Worm (Caenorhabditis elegans) whole organism, young adult: ENCODE data around the gene vps-39.

ENCODE experiments used
- B0019.2 ChIP-seq: fragments of 200-800 bp; sonication (Bioruptor generic); conservative IDR thresholded peaks from 2 replicates; pipeline ENCODE4 v1.3.6; 2022; ENCODE audit warnings: missing genetic modification reagents, missing genetic modification characterization, missing compliant biosample characterization
- C17E4.6 ChIP-seq: fragments of 200-800 bp; sonication (Bioruptor generic); IDR thresholded peaks from 2 replicates; pipeline ENCODE4 v1.3.6; 2022; ENCODE audit warnings: missing genetic modification reagents, missing genetic modification characterization, missing compliant biosample characterization
- F52B5.7 ChIP-seq: sonication (generic microtip); optimal IDR thresholded peaks from 2 replicates; lab custom pipeline; 2016; ENCODE audit warnings: mild to moderate bottlenecking, missing genetic modification characterization, missing compliant biosample characterization
- F55B11.4 ChIP-seq: sonication (generic microtip); optimal IDR thresholded peaks from 2 replicates; lab custom pipeline; 2016; ENCODE audit warnings: missing compliant biosample characterization, missing genetic modification characterization, borderline replicate concordance; ENCODE audit not compliant: insufficient read depth
- F57A8.1 ChIP-seq: fragments of 200-800 bp; sonication (Bioruptor generic); optimal IDR thresholded peaks from 2 replicates; lab custom pipeline; 2018; ENCODE audit warnings: mild to moderate bottlenecking, missing genetic modification characterization, moderate library complexity, missing compliant biosample characterization
- Y53F4B.3 ChIP-seq: fragments of 200-800 bp; sonication (Bioruptor generic); IDR thresholded peaks from 2 replicates; pipeline ENCODE4 v1.3.6; 2022; ENCODE audit warnings: missing genetic modification reagents, missing genetic modification characterization, missing compliant biosample characterization
- Y56A3A.18 ChIP-seq: fragments of 200-800 bp; sonication (Bioruptor generic); IDR thresholded peaks from 2 replicates; pipeline ENCODE4 v1.3.6; 2022; ENCODE audit warnings: missing genetic modification reagents, missing genetic modification characterization, missing compliant biosample characterization
- ZK185.1 ChIP-seq: sonication (generic microtip); optimal IDR thresholded peaks from 2 replicates; lab custom pipeline; 2016; ENCODE audit warnings: mild to moderate bottlenecking, missing genetic modification characterization, missing compliant biosample characterization; ENCODE audit not compliant: poor library complexity, severe bottlenecking
- ama-1 ChIP-seq, 3 experiments: fragments of 150-350 bp in 1 of 3; sonication (generic microtip) in 2 of 3; optimal IDR thresholded peaks; 2 replicates each; lab custom pipeline; 2014 to 2018; ENCODE audit warnings: missing biosample characterization in 2 of 3, missing genetic modification characterization in 2 of 3, missing genetic modification reagents in 2 of 3
- attf-5 ChIP-seq: fragments of 200-800 bp; sonication (Bioruptor generic); optimal IDR thresholded peaks from 2 replicates; lab custom pipeline; 2018; ENCODE audit warnings: mild to moderate bottlenecking, missing genetic modification characterization, missing compliant biosample characterization
- bed-2 ChIP-seq: fragments of 200-800 bp; sonication (Bioruptor generic); IDR thresholded peaks from 2 replicates; pipeline ENCODE4 v1.3.6; 2022; ENCODE audit warnings: missing genetic modification reagents, missing genetic modification characterization, missing compliant biosample characterization
- ceh-91 ChIP-seq: fragments of 200-800 bp; sonication (Bioruptor generic); IDR thresholded peaks from 2 replicates; pipeline ENCODE4 v1.3.6; 2022; ENCODE audit warnings: missing genetic modification reagents, missing genetic modification characterization, missing compliant biosample characterization
- chd-7 ChIP-seq: sonication (generic microtip); optimal IDR thresholded peaks from 2 replicates; lab custom pipeline; 2016; ENCODE audit warnings: mild to moderate bottlenecking, missing genetic modification characterization, moderate library complexity, missing compliant biosample characterization
- dpl-1 ChIP-seq: fragments of 150-350 bp; optimal IDR thresholded peaks from 2 replicates; lab custom pipeline; 2014; ENCODE audit warnings: missing biosample characterization, missing genetic modification reagents, missing genetic modification characterization
- egrh-3 ChIP-seq: fragments of 200-800 bp; sonication (Bioruptor generic); IDR thresholded peaks from 2 replicates; pipeline ENCODE4 v1.3.6; 2022; ENCODE audit warnings: missing genetic modification reagents, missing genetic modification characterization, missing compliant biosample characterization
- hmg-1.2 ChIP-seq: fragments of 200-800 bp; sonication (Bioruptor generic); IDR thresholded peaks from 2 replicates; pipeline ENCODE4 v1.3.6; 2022; ENCODE audit warnings: missing genetic modification reagents, missing genetic modification characterization, missing compliant biosample characterization
- hmg-20 ChIP-seq: fragments of 200-800 bp; sonication (Bioruptor generic); IDR thresholded peaks from 2 replicates; pipeline ENCODE4 v1.3.6; 2022; ENCODE audit warnings: missing genetic modification reagents, missing genetic modification characterization, missing compliant biosample characterization
- lin-26 ChIP-seq: fragments of 200-800 bp; sonication (Bioruptor generic); IDR thresholded peaks from 2 replicates; pipeline ENCODE4 v1.3.6; 2022; ENCODE audit warnings: missing genetic modification reagents, missing genetic modification characterization, missing compliant biosample characterization
- lin-35 ChIP-seq, 3 experiments: fragments of 150-350 bp in 2 of 3; sonication (generic microtip) in 1 of 3; optimal IDR thresholded peaks; 2 replicates each; lab custom pipeline; 2014 to 2018; ENCODE audit warnings: missing biosample characterization in 3 of 3, missing genetic modification characterization in 3 of 3, missing genetic modification reagents in 3 of 3
- lin-54 ChIP-seq: fragments of 200-800 bp; sonication (Bioruptor generic); optimal IDR thresholded peaks from 2 replicates; lab custom pipeline; 2018; ENCODE audit warnings: mild to moderate bottlenecking, missing genetic modification characterization, missing compliant biosample characterization
- lir-1 ChIP-seq: fragments of 200-800 bp; sonication (Bioruptor generic); conservative IDR thresholded peaks from 2 replicates; pipeline ENCODE4 v1.3.6; 2022; ENCODE audit warnings: missing genetic modification reagents, missing genetic modification characterization, missing compliant biosample characterization
- lsl-1 ChIP-seq: fragments of 200-800 bp; sonication (Bioruptor generic); optimal IDR thresholded peaks from 2 replicates; lab custom pipeline; 2018; ENCODE audit warnings: mild to moderate bottlenecking, missing genetic modification characterization, moderate library complexity, missing compliant biosample characterization
- lsy-27 ChIP-seq: sonication (generic microtip); optimal IDR thresholded peaks from 2 replicates; lab custom pipeline; 2017; ENCODE audit warnings: missing genetic modification characterization, mild to moderate bottlenecking, missing compliant biosample characterization, antibody characterized with exemption, missing genotype, borderline replicate concordance; ENCODE audit not compliant: insufficient read depth
- madf-10 ChIP-seq: sonication (generic microtip); optimal IDR thresholded peaks from 2 replicates; lab custom pipeline; 2016; ENCODE audit warnings: mild to moderate bottlenecking, missing genetic modification characterization, missing compliant biosample characterization
- madf-8 ChIP-seq: fragments of 200-800 bp; sonication (Bioruptor generic); conservative IDR thresholded peaks from 2 replicates; pipeline ENCODE4 v1.3.6; 2022; ENCODE audit warnings: missing genetic modification reagents, missing genetic modification characterization, missing compliant biosample characterization
- mel-28 ChIP-seq: sonication (generic microtip); optimal IDR thresholded peaks from 2 replicates; lab custom pipeline; 2016; ENCODE audit warnings: borderline replicate concordance, mild to moderate bottlenecking, missing genetic modification characterization, missing compliant biosample characterization
- nhr-120 ChIP-seq: fragments of 200-800 bp; sonication (Bioruptor generic); IDR thresholded peaks from 2 replicates; pipeline ENCODE4 v1.3.6; 2022; ENCODE audit warnings: missing genetic modification characterization, missing compliant biosample characterization
- snpc-3.4 ChIP-seq: sonication (generic microtip); optimal IDR thresholded peaks from 2 replicates; lab custom pipeline; 2017; ENCODE audit warnings: missing genetic modification characterization, mild to moderate bottlenecking, missing compliant biosample characterization, antibody characterized with exemption, moderate library complexity, missing genotype, missing genetic modification reagents
- snpc-4 ChIP-seq, 5 experiments: fragments of 150-350 bp in 1 of 5; sonication (generic microtip) in 4 of 5; optimal IDR thresholded peaks; 2 replicates each; lab custom pipeline; 2014 to 2018; ENCODE audit warnings: missing genetic modification characterization in 5 of 5, missing biosample characterization in 3 of 5, antibody characterized with exemption in 2 of 5, mild to moderate bottlenecking in 2 of 5, missing compliant biosample characterization in 2 of 5, missing genotype in 2 of 5, moderate library complexity in 2 of 5, missing genetic modification reagents in 1 of 5
- tbp1 ChIP-seq: fragments of 200-800 bp; sonication (Bioruptor generic); optimal IDR thresholded peaks from 2 replicates; lab custom pipeline; 2018; ENCODE audit warnings: mild to moderate bottlenecking, missing genetic modification characterization, missing compliant biosample characterization
- ztf-6 ChIP-seq: fragments of 200-800 bp; sonication (Bioruptor generic); IDR thresholded peaks from 2 replicates; pipeline ENCODE4 v1.3.6; 2022; ENCODE audit warnings: missing genetic modification reagents, missing genetic modification characterization, missing compliant biosample characterization

The vps-39 gene

ce11 chrV:14028256-14028743 lies 9.9 kb downstream of the vps-39 start (continued):
- TF ChIP-seq lin-35 (GFP tag; optimal IDR thresholded peaks at IDR 0.05; lab: Kevin White, UChicago) (peak in 1 of 3 experiments; percentile 50), F55B11.4 (tag; lab: Kevin White, UChicago) (no peak)
- TF ChIP-seq, all 124 proteins: peak for 70

ce11 chrV:14027384-14027783 lies 10.8 kb downstream of the vps-39 start, which contains the start of gene T08G5.3:
Gene T08G5.3 (minus strand): TSS chrV:14027484.
- TF ChIP-seq F55B11.4 (tag; lab: Kevin White, UChicago) (no peak), mel-28 (tag; lab: Kevin White, UChicago) (no peak), chd-7 (tag; lab: Kevin White, UChicago) (no peak), lsl-1 (no peak), bed-2 (GFP tag; lab: Robert Waterston, UW) (no peak), Y56A3A.18 (no peak)

- TF ChIP-seq ztf-6 (GFP tag; lab: Robert Waterston, UW): no peak
- no peak for TF ChIP-seq snpc-4 (GFP tag; optimal IDR thresholded peaks at IDR 0.05; lab: Kevin White, UChicago)
- no peak for TF ChIP-seq snpc-4 (tag; optimal IDR thresholded peaks at IDR 0.05; lab: Kevin White, UChicago)
- TF ChIP-seq F57A8.1 (GFP tag; lab: Kevin White, UChicago): no peak
- TF ChIP-seq mel-28 (tag; lab: Kevin White, UChicago): no peak
- no peak for TF ChIP-seq madf-8 (GFP tag; lab: Robert Waterston, UW)
- TF ChIP-seq nhr-120: no peak
- TF ChIP-seq ama-1 (optimal IDR thresholded peaks at IDR 0.05; lab: Kevin White, UChicago): no peak
- TF ChIP-seq ama-1 (GFP tag; optimal IDR thresholded peaks at IDR 0.05; lab: Kevin White, UChicago): no peak
- no peak for TF ChIP-seq ZK185.1 (tag; lab: Kevin White, UChicago)
- TF ChIP-seq F55B11.4 (tag; lab: Kevin White, UChicago): no peak
- TF ChIP-seq, all 124 proteins: peak for 0
Measured at ce11 chrV:14026194-14026593, 12.0 kb downstream of the vps-39 start, which contains the start of gene T08G5.2. Gene T08G5.2 (minus strand): TSS chrV:14026294.

- TF ChIP-seq lir-1 (GFP tag; lab: Robert Waterston, UW): no peak
- no peak for TF ChIP-seq lsy-27 (tag; lab: Kevin White, UChicago)
- no peak for TF ChIP-seq tbp1
- no peak for TF ChIP-seq lin-54 (GFP tag; lab: Kevin White, UChicago)
- no peak for TF ChIP-seq hmg-1.2 (GFP tag; lab: Robert Waterston, UW)
- no peak for TF ChIP-seq hmg-20 (GFP tag; lab: Robert Waterston, UW)
- TF ChIP-seq B0019.2 (GFP tag; lab: Robert Waterston, UW): no peak
- no peak for TF ChIP-seq lin-26
- no peak for TF ChIP-seq Y53F4B.3 (GFP tag; lab: Robert Waterston, UW)
- TF ChIP-seq dpl-1 (GFP tag; lab: Kevin White, UChicago): no peak
- no peak for TF ChIP-seq ceh-91 (GFP tag; lab: Robert Waterston, UW)
- no peak for TF ChIP-seq ZK185.1 (tag; lab: Kevin White, UChicago)
- no peak for TF ChIP-seq madf-10 (tag; lab: Kevin White, UChicago)
- no peak for TF ChIP-seq egrh-3
- TF ChIP-seq attf-5: no peak
- TF ChIP-seq C17E4.6 (GFP tag; lab: Robert Waterston, UW): no peak
- no peak for TF ChIP-seq F52B5.7 (tag; lab: Kevin White, UChicago)
- TF ChIP-seq snpc-3.4 (tag; lab: Kevin White, UChicago): no peak
Measured at ce11 chrV:14023074-14023473, 15.1 kb downstream of the vps-39 start, which contains the start of gene T08G5.15. Gene T08G5.15 (minus strand): TSS chrV:14023174.
